Worm (Caenorhabditis elegans): ENCODE data around the gene srsx-17.

DNA sequence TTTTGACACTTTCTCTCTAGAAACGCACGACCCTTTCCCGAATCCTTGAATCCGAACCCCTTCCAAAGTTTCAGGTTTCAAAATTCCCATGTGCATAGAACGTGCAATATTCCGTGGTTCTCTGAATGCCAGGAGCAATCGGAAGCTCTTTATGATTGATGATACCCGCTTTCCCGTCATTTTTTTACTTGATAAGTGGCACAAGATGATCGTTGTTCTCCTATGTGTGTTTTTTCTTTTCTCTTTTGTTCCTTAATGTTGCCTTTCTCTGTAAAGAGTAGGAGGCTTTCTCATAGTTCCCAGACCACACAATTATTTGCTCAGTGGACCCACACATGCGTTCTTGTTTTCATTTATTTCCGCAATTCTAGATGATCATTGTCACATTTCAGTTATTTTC lies 38.6 kb upstream of the srsx-17 start:
- TF ChIP-seq egl-18 (GFP tag; IDR thresholded peaks at IDR 0.05) (no peak), nhr-80 (tag; optimal IDR thresholded peaks at IDR 0.05) (no peak), Y95B8A.8 (GFP tag; IDR thresholded peaks at IDR 0.05) (no peak), F49E8.2 (tag; optimal IDR thresholded peaks at IDR 0.05; ENCODE audit: insufficient read depth) (no peak), unc-62 (GFP tag; optimal IDR thresholded peaks at IDR 0.05) (no peak)

All from whole organism, young adult.